Worm (Caenorhabditis elegans) whole organism, early embryonic: ENCODE results near the gene cytb-5.1.

ENCODE experiments used
- ama-1 ChIP-seq: fragments of 150-350 bp; optimal IDR thresholded peaks from 2 replicates; lab custom pipeline; 2014
- ceh-36 ChIP-seq: sonication (generic microtip); optimal IDR thresholded peaks from 2 replicates; lab custom pipeline; 2016; ENCODE audit warnings: missing genetic modification characterization, inconsistent platforms, missing compliant biosample characterization
- hmg-4 ChIP-seq: fragments of 200-800 bp; sonication (Bioruptor generic); optimal IDR thresholded peaks from 2 replicates; lab custom pipeline; 2018; ENCODE audit warnings: mild to moderate bottlenecking, missing genetic modification characterization, missing compliant biosample characterization

- TF ChIP-seq hmg-4 (no peak), ama-1 (lab: Kevin White, UChicago) (no peak), ceh-36 (tag; lab: Kevin White, UChicago) (no peak)
These were observed 27.2 kb upstream of the cytb-5.1 start for ce11 chrX:13974448-13975071.
